Fruit fly (Drosophila melanogaster): ENCODE measurements around the gene Pgd.

The Pgd gene

dm6 chrX:2125527-2126088, 19.3 kb upstream of the Pgd start (continued):
- TF ChIP-seq vri (GFP tag; optimal IDR thresholded peaks at IDR 0.05) (no peak), Lpt (GFP tag; optimal IDR thresholded peaks at IDR 0.05) (no peak), eg (GFP tag; IDR thresholded peaks at IDR 0.05) (peak; percentile 50; the same call in 1 of the 3 replicates), dac (GFP tag; optimal IDR thresholded peaks at IDR 0.05) (no peak), topi (GFP tag; optimal IDR thresholded peaks at IDR 0.05) (no peak), dsx (GFP tag; optimal IDR thresholded peaks at IDR 0.05; ENCODE audit: poor library complexity, severe bottlenecking) (peak; percentile 92), Eip93F (GFP tag; optimal IDR thresholded peaks at IDR 0.05) (no peak), fkh (GFP tag; optimal IDR thresholded peaks at IDR 0.05) (no peak), CG8319 (GFP tag; optimal IDR thresholded peaks at IDR 0.05) (no peak), CG15336 (GFP tag; IDR thresholded peaks at IDR 0.05) (no peak), cyc (GFP tag; optimal IDR thresholded peaks at IDR 0.05) (no peak), CG10631 (GFP tag; optimal IDR thresholded peaks at IDR 0.05) (no peak), CG10669 (GFP tag; optimal IDR thresholded peaks at IDR 0.05) (no peak), acj6 (GFP tag; optimal IDR thresholded peaks at IDR 0.05) (no peak), lz (GFP tag; optimal IDR thresholded peaks at IDR 0.05) (no peak), CG6808 (GFP tag; optimal IDR thresholded peaks at IDR 0.05) (no peak)

- peak; percentile 56 for TF ChIP-seq fd85E (GFP tag; optimal IDR thresholded peaks at IDR 0.05)
- TF ChIP-seq dsx (GFP tag; optimal IDR thresholded peaks at IDR 0.05; ENCODE audit: poor library complexity, severe bottlenecking), result peak; percentile 75
- peak; percentile 36 for TF ChIP-seq Lpt (GFP tag; optimal IDR thresholded peaks at IDR 0.05)
- peak; percentile 72 for TF ChIP-seq eg (GFP tag; IDR thresholded peaks at IDR 0.05)
- peak; percentile 92 for TF ChIP-seq Hr39 (GFP tag; optimal IDR thresholded peaks at IDR 0.05)
- TF ChIP-seq Gug (GFP tag; IDR thresholded peaks at IDR 0.05), result peak; percentile 51
- TF ChIP-seq CG8119 (GFP tag; IDR thresholded peaks at IDR 0.05), result peak; percentile 80
- peak; percentile 77 for TF ChIP-seq CG8319 (GFP tag; optimal IDR thresholded peaks at IDR 0.05)
- TF ChIP-seq CG6792 (GFP tag; optimal IDR thresholded peaks at IDR 0.05), result peak; percentile 86
- peak; percentile 74 for TF ChIP-seq CG7368 (GFP tag; optimal IDR thresholded peaks at IDR 0.05)
- TF ChIP-seq CG3919 (GFP tag; optimal IDR thresholded peaks at IDR 0.05), result peak; percentile 83
- TF ChIP-seq fkh (GFP tag; optimal IDR thresholded peaks at IDR 0.05), result no peak
- peak; percentile 69 for TF ChIP-seq CG9139 (GFP tag; optimal IDR thresholded peaks at IDR 0.05)
- TF ChIP-seq CG11294 (GFP tag; IDR thresholded peaks at IDR 0.05), result no peak
- peak; percentile 86 for TF ChIP-seq OdsH (GFP tag; optimal IDR thresholded peaks at IDR 0.05)
- TF ChIP-seq CG31627 (GFP tag; optimal IDR thresholded peaks at IDR 0.05), result peak; percentile 92
- TF ChIP-seq Eip75B (GFP tag; optimal IDR thresholded peaks at IDR 0.05), result peak; percentile 82
- peak; percentile 83 for TF ChIP-seq CG10631 (GFP tag; optimal IDR thresholded peaks at IDR 0.05)
- peak; percentile 80 for TF ChIP-seq CG32006 (GFP tag; optimal IDR thresholded peaks at IDR 0.05)
- peak; percentile 88 for TF ChIP-seq CG6163 (GFP tag; IDR thresholded peaks at IDR 0.05)
- TF ChIP-seq net (GFP tag; optimal IDR thresholded peaks at IDR 0.05), result peak; percentile 77
- peak; percentile 77 for TF ChIP-seq CG8632 (GFP tag; optimal IDR thresholded peaks at IDR 0.05)
- TF ChIP-seq spab (GFP tag; optimal IDR thresholded peaks at IDR 0.05), result peak; percentile 79
- TF ChIP-seq Sox102F (GFP tag; optimal IDR thresholded peaks at IDR 0.05), result peak; percentile 92
- TF ChIP-seq ss (GFP tag; optimal IDR thresholded peaks at IDR 0.05), result peak; percentile 57 to 69
- TF ChIP-seq topi (GFP tag; optimal IDR thresholded peaks at IDR 0.05), result peak; percentile 92
- TF ChIP-seq Met (GFP tag; optimal IDR thresholded peaks at IDR 0.05), result peak; percentile 94
- TF ChIP-seq salr (GFP tag; optimal IDR thresholded peaks at IDR 0.05), result peak; percentile 58 to 77
- peak; percentile 77 for TF ChIP-seq Hr4 (GFP tag; optimal IDR thresholded peaks at IDR 0.05)
- TF ChIP-seq svp (GFP tag), result peak; percentile 94
- TF ChIP-seq Eip78C (GFP tag), result peak; percentile 96
- peak; percentile 70 for TF ChIP-seq Sox15 (GFP tag; optimal IDR thresholded peaks at IDR 0.05)
- peak; percentile 80 for TF ChIP-seq acj6 (GFP tag; optimal IDR thresholded peaks at IDR 0.05)
- peak; percentile 88 for TF ChIP-seq vri (GFP tag; optimal IDR thresholded peaks at IDR 0.05)
- TF ChIP-seq Blimp-1 (GFP tag; optimal IDR thresholded peaks at IDR 0.05), result peak; percentile 69
- TF ChIP-seq CG1621 (tag; optimal IDR thresholded peaks at IDR 0.05), result peak; percentile 84
- peak; percentile 83 for TF ChIP-seq Ets96B (tag; optimal IDR thresholded peaks at IDR 0.05)
- peak; percentile 92 for TF ChIP-seq Smox (GFP tag; optimal IDR thresholded peaks at IDR 0.05)
- peak; percentile 67 for TF ChIP-seq CG6276 (GFP tag; optimal IDR thresholded peaks at IDR 0.05)
- peak; percentile 76 for TF ChIP-seq fd59A (GFP tag; optimal IDR thresholded peaks at IDR 0.05)
- TF ChIP-seq cyc (GFP tag; optimal IDR thresholded peaks at IDR 0.05), result peak; percentile 92
- peak; percentile 83 for TF ChIP-seq CG15336 (GFP tag; IDR thresholded peaks at IDR 0.05)
Observed at dm6 chrX:2134226-2134880, 10.6 kb upstream of the Pgd start.
